Fruit fly (Drosophila melanogaster) whole organism, prepupa: Measurements from ENCODE around the gene CG31817.

ENCODE experiments used
- CG10631 ChIP-seq: fragments of 200-800 bp; sonication (Bioruptor generic); optimal IDR thresholded peaks from 2 replicates; lab custom pipeline; 2016; ENCODE audit warnings: missing biosample characterization, missing genetic modification characterization
- CG11294 ChIP-seq: fragments of 200-800 bp; sonication (Bioruptor generic); IDR thresholded peaks from 2 replicates; pipeline ENCODE4 v1.3.6; 2022; ENCODE audit warnings: missing biosample characterization, missing genetic modification characterization
- CG11762 ChIP-seq: fragments of 200-800 bp; sonication (Bioruptor generic); optimal IDR thresholded peaks from 3 replicates; lab custom pipeline; 2016; ENCODE audit warnings: missing biosample characterization, missing genetic modification characterization; ENCODE audit not compliant: insufficient read depth
- CG11902 ChIP-seq: fragments of 200-800 bp; sonication (Bioruptor generic); optimal IDR thresholded peaks from 3 replicates; lab custom pipeline; 2016; ENCODE audit warnings: missing biosample characterization, missing genetic modification characterization
- CG15336 ChIP-seq: fragments of 200-800 bp; sonication (Bioruptor generic); IDR thresholded peaks from 2 replicates; pipeline ENCODE4 v1.3.6; 2022; ENCODE audit warnings: missing biosample characterization, missing genetic modification characterization
- CG1621 ChIP-seq: fragments of 200-800 bp; sonication (Bioruptor generic); optimal IDR thresholded peaks from 3 replicates; lab custom pipeline; 2018; ENCODE audit warnings: missing biosample characterization, mild to moderate bottlenecking, missing genetic modification characterization
- CG16779 ChIP-seq: fragments of 200-800 bp; sonication (Bioruptor generic); optimal IDR thresholded peaks from 3 replicates; lab custom pipeline; 2017; ENCODE audit warnings: missing biosample characterization, mild to moderate bottlenecking, missing genetic modification characterization
- CG3032 ChIP-seq: fragments of 200-800 bp; optimal IDR thresholded peaks from 2 replicates; lab custom pipeline; 2019; ENCODE audit warnings: missing biosample characterization, mild to moderate bottlenecking, missing genetic modification characterization, moderate library complexity
- CG31627 ChIP-seq: fragments of 200-800 bp; sonication (Bioruptor generic); optimal IDR thresholded peaks from 3 replicates; lab custom pipeline; 2016; ENCODE audit warnings: missing biosample characterization, missing genetic modification characterization
- CG34406 ChIP-seq: fragments of 200-800 bp; sonication (Bioruptor generic); optimal IDR thresholded peaks from 3 replicates; lab custom pipeline; 2016; ENCODE audit warnings: missing biosample characterization, missing genetic modification characterization
- CG6276 ChIP-seq: fragments of 200-800 bp; sonication (Bioruptor generic); optimal IDR thresholded peaks from 2 replicates; lab custom pipeline; 2017; ENCODE audit warnings: missing biosample characterization, mild to moderate bottlenecking, missing genetic modification characterization
- CG8119 ChIP-seq: fragments of 200-800 bp; sonication (Bioruptor generic); IDR thresholded peaks from 3 replicates; pipeline ENCODE4 v1.3.6; 2022; ENCODE audit warnings: missing biosample characterization, missing genetic modification characterization
- CG8632 ChIP-seq: fragments of 200-800 bp; sonication (Bioruptor generic); optimal IDR thresholded peaks from 3 replicates; lab custom pipeline; 2016; ENCODE audit warnings: missing biosample characterization, missing genetic modification characterization
- CG9139 ChIP-seq: fragments of 200-800 bp; sonication (Bioruptor generic); optimal IDR thresholded peaks from 3 replicates; lab custom pipeline; 2017; ENCODE audit warnings: missing biosample characterization, mild to moderate bottlenecking, missing genetic modification characterization
- Eip75B ChIP-seq: fragments of 200-800 bp; sonication (Bioruptor generic); optimal IDR thresholded peaks from 3 replicates; lab custom pipeline; 2016; ENCODE audit warnings: missing biosample characterization, missing genetic modification characterization
- Eip93F ChIP-seq: fragments of 200-800 bp; sonication (Bioruptor generic); optimal IDR thresholded peaks from 2 replicates; lab custom pipeline; 2016; ENCODE audit warnings: missing biosample characterization, mild to moderate bottlenecking, missing genetic modification characterization
- Ets96B ChIP-seq: fragments of 200-800 bp; optimal IDR thresholded peaks from 2 replicates; lab custom pipeline; 2019; ENCODE audit warnings: missing biosample characterization, mild to moderate bottlenecking, missing genetic modification characterization, moderate library complexity
- Gug ChIP-seq: fragments of 200-800 bp; sonication (Bioruptor generic); IDR thresholded peaks from 2 replicates; pipeline ENCODE4 v1.3.6; 2022; ENCODE audit warnings: missing biosample characterization, missing genetic modification characterization
- Hr38 ChIP-seq: sonication (Bioruptor generic); optimal IDR thresholded peaks from 2 replicates; lab custom pipeline; 2016; ENCODE audit warnings: missing biosample characterization, missing genetic modification characterization
- Lpt ChIP-seq: fragments of 200-800 bp; sonication (Bioruptor generic); optimal IDR thresholded peaks from 3 replicates; lab custom pipeline; 2016; ENCODE audit warnings: missing biosample characterization, missing genetic modification characterization
- Sox14 ChIP-seq: fragments of 200-800 bp; sonication (Bioruptor generic); optimal IDR thresholded peaks from 3 replicates; lab custom pipeline; 2016; ENCODE audit warnings: missing biosample characterization, missing genetic modification characterization
- achi ChIP-seq: fragments of 200-800 bp; sonication (Bioruptor generic); optimal IDR thresholded peaks from 3 replicates; lab custom pipeline; 2016; ENCODE audit warnings: missing biosample characterization, missing genetic modification characterization
- acj6 ChIP-seq: fragments of 200-800 bp; sonication (Bioruptor generic); optimal IDR thresholded peaks from 3 replicates; lab custom pipeline; 2016; ENCODE audit warnings: missing biosample characterization, missing genetic modification characterization
- cyc ChIP-seq: fragments of 200-800 bp; sonication (Bioruptor generic); optimal IDR thresholded peaks from 3 replicates; lab custom pipeline; 2016; ENCODE audit warnings: missing biosample characterization, missing genetic modification characterization
- dsx ChIP-seq: fragments of 200-800 bp; optimal IDR thresholded peaks from 3 replicates; lab custom pipeline; 2019; ENCODE audit warnings: missing biosample characterization, mild to moderate bottlenecking, missing genetic modification characterization, moderate library complexity; ENCODE audit not compliant: poor library complexity, severe bottlenecking
- esn ChIP-seq: fragments of 200-800 bp; sonication (Bioruptor generic); optimal IDR thresholded peaks from 2 replicates; lab custom pipeline; 2016; ENCODE audit warnings: missing biosample characterization, mild to moderate bottlenecking, missing genetic modification characterization, moderate library complexity
- fd85E ChIP-seq: fragments of 200-800 bp; sonication (Bioruptor generic); optimal IDR thresholded peaks from 3 replicates; lab custom pipeline; 2016; ENCODE audit warnings: missing biosample characterization, missing genetic modification characterization
- fkh ChIP-seq: fragments of 200-800 bp; sonication (Bioruptor generic); optimal IDR thresholded peaks from 3 replicates; lab custom pipeline; 2017; ENCODE audit warnings: missing biosample characterization, mild to moderate bottlenecking, missing genetic modification characterization, moderate library complexity
- lz ChIP-seq: fragments of 200-800 bp; sonication (Bioruptor generic); optimal IDR thresholded peaks from 3 replicates; lab custom pipeline; 2016; ENCODE audit warnings: missing biosample characterization, missing genetic modification characterization
- net ChIP-seq: fragments of 200-800 bp; sonication (Bioruptor generic); optimal IDR thresholded peaks from 3 replicates; lab custom pipeline; 2016; ENCODE audit warnings: missing biosample characterization, missing genetic modification characterization
- pdm3 ChIP-seq: fragments of 200-800 bp; sonication (Bioruptor generic); optimal IDR thresholded peaks from 3 replicates; lab custom pipeline; 2016; ENCODE audit warnings: missing biosample characterization, missing genetic modification characterization
- salr ChIP-seq, 2 experiments: fragments of 200-800 bp; sonication (Bioruptor generic); optimal IDR thresholded peaks; 3 replicates each; lab custom pipeline; 2016 to 2018; ENCODE audit warnings: missing biosample characterization in 2 of 2, missing genetic modification characterization in 2 of 2, mild to moderate bottlenecking in 1 of 2
- ss ChIP-seq, 2 experiments: fragments of 200-800 bp; sonication (Bioruptor generic); optimal IDR thresholded peaks; 2 replicates in 1 of 2; 3 replicates in 1 of 2; lab custom pipeline; 2017 to 2018; ENCODE audit warnings: mild to moderate bottlenecking in 2 of 2, missing biosample characterization in 2 of 2, missing genetic modification characterization in 2 of 2, moderate library complexity in 1 of 2
- topi ChIP-seq: fragments of 200-800 bp; sonication (Bioruptor generic); optimal IDR thresholded peaks from 3 replicates; lab custom pipeline; 2016; ENCODE audit warnings: missing biosample characterization, missing genetic modification characterization

The CG31817 gene

DNA sequence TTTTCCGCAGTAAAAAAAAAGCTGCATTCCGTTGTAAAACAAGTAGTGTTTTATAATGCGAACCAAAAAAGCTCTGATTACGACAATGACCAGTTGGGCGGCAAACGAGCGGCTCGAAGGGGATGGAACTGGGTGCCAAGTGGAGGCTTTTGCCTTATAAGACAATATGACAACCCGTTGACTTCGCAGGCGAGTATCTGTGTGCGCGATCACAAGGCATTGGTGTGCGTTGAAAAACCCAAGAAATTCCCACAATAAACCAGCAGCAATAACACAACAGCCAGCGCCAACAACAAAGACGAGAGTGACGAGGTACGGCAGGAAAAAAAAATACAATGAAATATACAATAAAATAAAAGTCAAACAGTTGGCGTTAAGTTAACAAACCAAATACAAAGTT lies 22.7 kb downstream of the CG31817 start (continued):
- TF ChIP-seq ss (GFP tag; optimal IDR thresholded peaks at IDR 0.05; lab: Kevin White, UChicago) (peak in 1 of 2 experiments; percentile 78), pdm3 (GFP tag; lab: Kevin White, UChicago) (no peak), CG9139 (no peak), lz (GFP tag; lab: Kevin White, UChicago) (no peak), Ets96B (tag; lab: Kevin White, UChicago) (peak; percentile 31), CG11294 (GFP tag; lab: Robert Waterston, UW) (no peak), Hr38 (GFP tag; lab: Kevin White, UChicago) (no peak), CG8119 (GFP tag; lab: Robert Waterston, UW) (peak; percentile 28; the same call in 2 of the 3 replicates), CG3032 (tag; lab: Kevin White, UChicago) (peak; percentile 10), Lpt (GFP tag; lab: Kevin White, UChicago) (no peak), CG6276 (no peak), CG11762 (GFP tag; lab: Kevin White, UChicago) (no peak), fd85E (GFP tag; lab: Kevin White, UChicago) (no peak), Eip75B (no peak), topi (GFP tag; lab: Kevin White, UChicago) (no peak), CG34406 (no peak)

DNA sequence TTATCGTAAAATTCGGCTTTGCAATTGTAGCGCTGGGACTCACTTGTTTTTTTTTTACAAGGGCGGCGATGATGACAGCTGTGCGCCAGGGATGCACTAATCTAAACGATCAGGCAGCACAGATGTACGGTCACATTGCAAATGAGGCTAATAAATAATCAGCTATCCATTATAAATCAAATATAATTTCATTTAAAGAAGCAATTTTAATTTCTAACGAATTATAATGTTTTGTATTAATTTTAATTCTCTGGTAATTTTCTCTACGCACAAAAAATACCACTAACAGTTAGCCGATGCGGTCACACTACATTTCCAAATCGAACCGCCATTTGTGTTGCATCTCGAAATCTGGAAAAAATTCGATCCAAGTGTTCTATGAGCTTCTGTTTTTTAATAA lies 27.0 kb downstream of the CG31817 start, which contains the start of the genes cni and fzy:
TSS of gene cni (minus strand) at position 79 of the 400 bp plus-strand sequence.
TSS of gene fzy (plus strand) at position 309 of the 400 bp plus-strand sequence.
- TF ChIP-seq Sox14 (GFP tag; lab: Kevin White, UChicago) (peak; percentile 42), Gug (no peak), Eip93F (GFP tag; lab: Kevin White, UChicago) (peak; percentile 59), CG3032 (tag; lab: Kevin White, UChicago) (peak; percentile 23), CG31627 (GFP tag; lab: Kevin White, UChicago) (peak; percentile 23), salr (GFP tag; optimal IDR thresholded peaks at IDR 0.05; lab: Kevin White, UChicago) (no peak), achi (GFP tag; lab: Kevin White, UChicago) (peak; percentile 74), CG16779 (tag; lab: Kevin White, UChicago) (no peak), CG8632 (GFP tag; lab: Kevin White, UChicago) (no peak), cyc (GFP tag; lab: Kevin White, UChicago) (peak; percentile 42), esn (GFP tag; lab: Kevin White, UChicago) (peak; percentile 30), lz (GFP tag; lab: Kevin White, UChicago) (peak; percentile 26)

DNA sequence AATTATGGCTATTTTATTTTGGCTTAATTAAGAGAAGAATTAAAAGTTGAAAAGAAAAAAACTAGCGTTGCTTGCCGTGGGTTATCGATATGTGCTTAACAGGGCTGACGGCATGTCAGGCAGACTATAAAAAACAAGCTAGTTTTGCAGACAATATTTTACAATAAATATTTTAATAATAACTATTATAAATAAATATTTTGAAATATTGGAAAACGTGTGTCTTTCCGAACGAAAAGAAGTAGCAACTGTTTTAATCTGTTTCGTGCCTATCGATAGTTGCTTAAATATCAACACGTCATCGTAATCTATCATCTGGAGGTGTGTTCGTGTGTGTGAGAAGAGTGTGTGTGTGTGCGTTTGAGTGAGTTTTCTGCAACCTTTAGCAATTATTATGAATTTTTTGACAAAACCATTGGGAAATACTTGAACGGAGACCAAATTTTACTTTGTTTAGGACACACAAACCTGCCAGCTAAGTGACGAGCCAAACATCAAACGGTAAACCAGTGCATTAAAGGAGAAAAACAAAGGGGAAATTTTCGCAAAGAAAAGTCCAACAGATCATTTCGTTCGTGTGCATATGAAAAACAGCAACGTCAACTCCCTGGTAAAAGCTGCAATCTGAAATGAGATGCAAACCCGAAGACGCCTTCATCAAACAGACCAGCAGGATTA lies 30.5 kb downstream of the CG31817 start, which contains the start of the genes CG5861 and Syx5:
TSS of gene CG5861 (minus strand) at position 273 of the 678 bp plus-strand sequence.
TSS of gene Syx5 (plus strand) at position 321 of the 678 bp plus-strand sequence.
- no peak for TF ChIP-seq Hr38 (GFP tag; lab: Kevin White, UChicago)
- TF ChIP-seq CG34406, result no peak
- 0 out of 2 replicates have a peak, but pooled peaks have one; percentile 21 for TF ChIP-seq Gug
- peak; percentile 40 for TF ChIP-seq Ets96B (tag; lab: Kevin White, UChicago)
- no peak for TF ChIP-seq CG11902 (GFP tag; lab: Kevin White, UChicago)
- TF ChIP-seq CG11294 (GFP tag; lab: Robert Waterston, UW), result no peak
- TF ChIP-seq esn (GFP tag; lab: Kevin White, UChicago), result peak; percentile 37
- TF ChIP-seq CG6276, result no peak
- no peak for TF ChIP-seq net (GFP tag; lab: Kevin White, UChicago)
- peak; percentile 35 for TF ChIP-seq Sox14 (GFP tag; lab: Kevin White, UChicago)
- no peak for TF ChIP-seq CG11762 (GFP tag; lab: Kevin White, UChicago)
- no peak for TF ChIP-seq dsx (GFP tag; lab: Kevin White, UChicago)
- TF ChIP-seq pdm3 (GFP tag; lab: Kevin White, UChicago), result no peak
- no peak for TF ChIP-seq acj6 (GFP tag; lab: Kevin White, UChicago)
- TF ChIP-seq CG10631 (GFP tag; lab: Kevin White, UChicago), result peak; percentile 62
- TF ChIP-seq CG15336 (GFP tag; lab: Robert Waterston, UW), result 0 out of 2 replicates have a peak, but pooled peaks have one; percentile 30
- no peak for TF ChIP-seq Lpt (GFP tag; lab: Kevin White, UChicago)
- no peak for TF ChIP-seq CG31627 (GFP tag; lab: Kevin White, UChicago)
- no peak for TF ChIP-seq CG9139
- peak; percentile 67 for TF ChIP-seq fkh (GFP tag; lab: Kevin White, UChicago)
- TF ChIP-seq topi (GFP tag; lab: Kevin White, UChicago), result no peak
- peak; percentile 60 for TF ChIP-seq CG3032 (tag; lab: Kevin White, UChicago)
- no peak for TF ChIP-seq CG1621 (tag; lab: Kevin White, UChicago)
- no peak for TF ChIP-seq fd85E (GFP tag; lab: Kevin White, UChicago)
- peak; percentile 69 for TF ChIP-seq Eip93F (GFP tag; lab: Kevin White, UChicago)
